Worm (Caenorhabditis elegans) whole organism, mixed stage, embryonic: ENCODE data around the gene wrm-1.

Experiments used
- ceh-39 ChIP-seq: fragments of 150-350 bp; optimal IDR thresholded peaks from 2 replicates; lab custom pipeline; 2014; ENCODE audit warnings: missing biosample characterization, missing genetic modification characterization
- ces-1 ChIP-seq: fragments of 150-350 bp; optimal IDR thresholded peaks from 2 replicates; lab custom pipeline; 2014; ENCODE audit warnings: missing biosample characterization, missing genetic modification reagents, missing genetic modification characterization
- elt-3 ChIP-seq: fragments of 150-350 bp; optimal IDR thresholded peaks from 2 replicates; lab custom pipeline; 2014; ENCODE audit warnings: missing biosample characterization, missing genetic modification characterization
- nhr-76 ChIP-seq: sonication (generic microtip); optimal IDR thresholded peaks from 2 replicates; lab custom pipeline; 2017; ENCODE audit warnings: missing biosample characterization, missing genetic modification characterization
- pha-4 ChIP-seq: fragments of 150-350 bp; optimal IDR thresholded peaks from 2 replicates; lab custom pipeline; 2018; ENCODE audit warnings: missing biosample characterization, missing genetic modification reagents, missing genetic modification characterization
- sptf-1 ChIP-seq: sonication (generic microtip); optimal IDR thresholded peaks from 2 replicates; lab custom pipeline; 2017; ENCODE audit warnings: mild to moderate bottlenecking, missing genetic modification characterization, moderate library complexity, missing compliant biosample characterization
- unc-39 ChIP-seq: fragments of 150-350 bp; optimal IDR thresholded peaks from 2 replicates; lab custom pipeline; 2014; ENCODE audit warnings: missing biosample characterization, missing genetic modification characterization

ce11 chrIII:5750503-5750902 is 27.9 kb downstream of the wrm-1 start:
- TF ChIP-seq sptf-1 (tag; lab: Kevin White, UChicago) (no peak), nhr-76 (tag; lab: Kevin White, UChicago) (no peak), unc-39 (tag; lab: Kevin White, UChicago) (no peak), ceh-39 (no peak), ces-1 (no peak), pha-4 (no peak), elt-3 (tag; lab: Kevin White, UChicago) (no peak)
